Fruit fly (Drosophila melanogaster) S2 (cell line): ENCODE measurements around the gene CG8004.

Experiments used
- CG8478 ChIP-seq: fragments of >200 bp; optimal IDR thresholded peaks from 2 replicates; lab custom pipeline; 2018
- CTCF ChIP-seq, 2 experiments: fragments of >200 bp; optimal IDR thresholded peaks; 2 replicates each; lab custom pipeline; 2018

DNA sequence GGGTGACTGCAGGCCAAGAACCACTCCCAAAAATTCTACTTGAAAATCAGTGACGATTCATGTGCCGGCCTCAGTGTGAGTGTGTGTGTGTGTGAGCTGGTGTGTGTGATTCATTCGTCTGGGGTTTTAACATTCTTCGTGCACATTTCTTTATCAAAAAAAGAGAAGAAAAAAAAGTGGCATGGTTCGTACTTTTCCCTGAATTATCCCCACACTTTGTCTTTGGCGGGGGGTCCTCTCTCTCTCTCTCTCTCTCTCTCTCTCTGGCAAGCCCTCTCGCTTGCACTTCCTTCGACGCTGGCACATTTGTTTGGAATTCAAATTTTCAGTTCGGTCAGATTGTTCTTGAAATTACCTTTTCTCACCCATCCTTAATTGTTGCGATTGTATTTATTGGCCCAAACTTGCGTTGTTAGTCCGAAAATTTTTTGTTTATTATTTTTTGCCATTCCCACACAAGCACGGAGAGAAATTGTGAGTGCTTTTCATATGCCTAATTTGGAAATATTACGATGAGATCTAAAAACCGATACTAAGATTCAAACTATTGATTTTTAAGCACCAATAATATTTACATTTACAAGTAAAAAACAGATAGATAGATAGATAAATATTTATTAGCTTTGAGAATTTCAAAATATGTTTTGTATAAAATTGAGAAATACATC, 877 bp upstream of the CG8004 start:
- no peak for TF ChIP-seq CG8478 (lab: Kevin White, UChicago)
- no peak for TF ChIP-seq CTCF (optimal IDR thresholded peaks at IDR 0.05; lab: Kevin White, UChicago)
